Worm (Caenorhabditis elegans) whole organism, L3 larva: ENCODE data around the gene M03F4.4.
A peak's percentile ranks its signal among the peaks of the same experiment; 100 is the strongest.

Source experiments
- ZK546.5 ChIP-seq: sonication (generic microtip); optimal IDR thresholded peaks from 2 replicates; lab custom pipeline; 2017; ENCODE audit warnings: missing biosample characterization, missing genetic modification characterization
- aly-2 ChIP-seq: fragments of 150-350 bp; optimal IDR thresholded peaks from 2 replicates; lab custom pipeline; 2014; ENCODE audit warnings: missing biosample characterization, missing genetic modification characterization
- ama-1 ChIP-seq: fragments of 150-350 bp; optimal IDR thresholded peaks from 2 replicates; lab custom pipeline; 2018
- ceh-16 ChIP-seq: sonication (generic microtip); optimal IDR thresholded peaks from 2 replicates; lab custom pipeline; 2017; ENCODE audit warnings: missing biosample characterization, missing genetic modification characterization
- ceh-28 ChIP-seq: fragments of 150-350 bp; optimal IDR thresholded peaks from 2 replicates; lab custom pipeline; 2014; ENCODE audit warnings: missing biosample characterization, missing genetic modification reagents, missing genetic modification characterization
- ceh-9 ChIP-seq: sonication (generic microtip); optimal IDR thresholded peaks from 2 replicates; lab custom pipeline; 2018; ENCODE audit warnings: missing biosample characterization, missing genetic modification characterization
- daf-12 ChIP-seq: fragments of 150-350 bp; optimal IDR thresholded peaks from 2 replicates; lab custom pipeline; 2014; ENCODE audit warnings: missing biosample characterization, missing genetic modification reagents, missing genetic modification characterization
- egl-5 ChIP-seq: fragments of 150-350 bp; optimal IDR thresholded peaks from 2 replicates; lab custom pipeline; 2017; ENCODE audit warnings: missing biosample characterization, missing genetic modification reagents, missing genetic modification characterization, inconsistent platforms
- elt-2 ChIP-seq: sonication (generic microtip); optimal IDR thresholded peaks from 2 replicates; lab custom pipeline; 2016; ENCODE audit warnings: missing genetic modification reagents, mild to moderate bottlenecking, missing genetic modification characterization, missing compliant biosample characterization
- elt-3 ChIP-seq, 3 experiments: fragments of 150-350 bp in 1 of 3; sonication (generic microtip) in 2 of 3; optimal IDR thresholded peaks; 2 replicates in 2 of 3; 4 replicates in 1 of 3; lab custom pipeline; 2014 to 2017; ENCODE audit warnings: missing biosample characterization in 3 of 3, missing genetic modification characterization in 3 of 3
- eor-1 ChIP-seq, 2 experiments: fragments of 150-350 bp; optimal IDR thresholded peaks; 2 replicates each; lab custom pipeline; 2014 to 2018; ENCODE audit warnings: missing biosample characterization in 2 of 2, missing genetic modification characterization in 2 of 2
- fkh-2 ChIP-seq: fragments of 150-350 bp; optimal IDR thresholded peaks from 2 replicates; lab custom pipeline; 2014; ENCODE audit warnings: missing biosample characterization, missing genetic modification reagents, missing genetic modification characterization
- hmg-11 ChIP-seq: sonication (generic microtip); optimal IDR thresholded peaks from 2 replicates; lab custom pipeline; 2016; ENCODE audit warnings: missing genetic modification characterization, missing compliant biosample characterization
- lin-15B ChIP-seq: fragments of 150-350 bp; optimal IDR thresholded peaks from 2 replicates; lab custom pipeline; 2014; ENCODE audit warnings: missing biosample characterization, missing genetic modification characterization
- lin-39 ChIP-seq: fragments of 150-350 bp; optimal IDR thresholded peaks from 2 replicates; lab custom pipeline; 2018; ENCODE audit warnings: missing biosample characterization, missing genetic modification reagents, missing genetic modification characterization
- lsy-12 ChIP-seq: sonication (generic microtip); optimal IDR thresholded peaks from 2 replicates; lab custom pipeline; 2016; ENCODE audit warnings: mild to moderate bottlenecking, missing genetic modification characterization, missing compliant biosample characterization
- nfya-1 ChIP-seq: sonication (generic microtip); optimal IDR thresholded peaks from 2 replicates; lab custom pipeline; 2017; ENCODE audit warnings: missing genetic modification characterization, mild to moderate bottlenecking, missing compliant biosample characterization, antibody characterized with exemption, moderate library complexity; ENCODE audit not compliant: insufficient read depth
- nhr-11 ChIP-seq: fragments of 150-350 bp; optimal IDR thresholded peaks from 2 replicates; lab custom pipeline; 2014; ENCODE audit warnings: missing biosample characterization, missing genetic modification characterization
- nhr-12 ChIP-seq: fragments of 150-350 bp; optimal IDR thresholded peaks from 2 replicates; lab custom pipeline; 2014; ENCODE audit warnings: missing biosample characterization, missing genetic modification characterization
- nhr-23 ChIP-seq: fragments of 150-350 bp; optimal IDR thresholded peaks from 2 replicates; lab custom pipeline; 2014; ENCODE audit warnings: missing biosample characterization, missing genetic modification reagents, missing genetic modification characterization
- nhr-237 ChIP-seq: fragments of 150-350 bp; optimal IDR thresholded peaks from 2 replicates; lab custom pipeline; 2014; ENCODE audit warnings: missing biosample characterization, missing genetic modification characterization
- nhr-28 ChIP-seq: fragments of 150-350 bp; optimal IDR thresholded peaks from 2 replicates; lab custom pipeline; 2014; ENCODE audit warnings: missing biosample characterization, missing genetic modification characterization
- nhr-67 ChIP-seq: fragments of 150-350 bp; optimal IDR thresholded peaks from 2 replicates; lab custom pipeline; 2014; ENCODE audit warnings: missing biosample characterization, missing genetic modification characterization
- nhr-76 ChIP-seq: fragments of 150-350 bp; sonication (generic microtip); optimal IDR thresholded peaks from 5 replicates; lab custom pipeline; 2014; ENCODE audit warnings: missing biosample characterization, missing genetic modification characterization
- pha-4 ChIP-seq: fragments of 150-350 bp; optimal IDR thresholded peaks from 2 replicates; lab custom pipeline; 2014; ENCODE audit warnings: missing biosample characterization, missing genetic modification reagents, missing genetic modification characterization
- pqm-1 ChIP-seq: fragments of 150-350 bp; optimal IDR thresholded peaks from 2 replicates; lab custom pipeline; 2017; ENCODE audit warnings: missing biosample characterization, missing genetic modification characterization, inconsistent platforms
- skn-1 ChIP-seq: fragments of 150-350 bp; optimal IDR thresholded peaks from 2 replicates; lab custom pipeline; 2014; ENCODE audit warnings: missing biosample characterization, missing genetic modification characterization
- snpc-4 ChIP-seq: fragments of 150-350 bp; optimal IDR thresholded peaks from 2 replicates; lab custom pipeline; 2014; ENCODE audit warnings: missing biosample characterization, missing genetic modification characterization
- tbx-2 ChIP-seq: sonication (generic microtip); optimal IDR thresholded peaks from 2 replicates; lab custom pipeline; 2016; ENCODE audit warnings: mild to moderate bottlenecking, missing genetic modification characterization, missing compliant biosample characterization
- unc-39 ChIP-seq: sonication (generic microtip); optimal IDR thresholded peaks from 4 replicates; lab custom pipeline; 2017; ENCODE audit warnings: missing biosample characterization, missing genetic modification characterization
- zag-1 ChIP-seq: fragments of 150-350 bp; optimal IDR thresholded peaks from 2 replicates; lab custom pipeline; 2014; ENCODE audit warnings: missing biosample characterization, missing genetic modification characterization
- ztf-4 ChIP-seq: fragments of 150-350 bp; optimal IDR thresholded peaks from 2 replicates; lab custom pipeline; 2014; ENCODE audit warnings: missing biosample characterization, missing genetic modification characterization

Gene M03F4.4

DNA sequence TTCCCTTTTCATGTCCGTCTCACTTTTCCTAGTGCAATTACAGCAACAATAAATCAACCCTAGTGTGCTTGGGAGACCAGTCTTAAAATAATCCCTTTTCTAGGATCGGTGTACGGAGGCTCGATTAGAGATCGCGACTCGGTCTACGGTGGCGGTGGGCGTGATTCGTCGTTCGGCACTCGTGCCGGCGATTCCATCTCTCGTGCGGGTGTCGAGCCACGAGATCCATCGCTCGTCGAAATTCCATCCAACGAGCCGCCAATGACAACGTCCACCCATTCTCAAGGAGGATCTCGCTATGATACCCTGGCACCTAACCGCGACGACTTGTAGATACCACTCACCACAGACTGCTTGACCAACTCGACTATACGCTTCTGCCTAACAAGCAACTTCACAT, 35.3 kb upstream of the M03F4.4 start:
- TF ChIP-seq daf-12 (tag; lab: Kevin White, UChicago), result no peak
- no peak for TF ChIP-seq nhr-12 (tag; lab: Kevin White, UChicago)
- TF ChIP-seq nfya-1 (tag; lab: Kevin White, UChicago), result no peak
- TF ChIP-seq nhr-237 (tag; lab: Kevin White, UChicago), result no peak
- no peak for TF ChIP-seq lin-39 (tag; lab: Kevin White, UChicago)
- no peak for TF ChIP-seq ceh-9 (tag; lab: Kevin White, UChicago)

DNA sequence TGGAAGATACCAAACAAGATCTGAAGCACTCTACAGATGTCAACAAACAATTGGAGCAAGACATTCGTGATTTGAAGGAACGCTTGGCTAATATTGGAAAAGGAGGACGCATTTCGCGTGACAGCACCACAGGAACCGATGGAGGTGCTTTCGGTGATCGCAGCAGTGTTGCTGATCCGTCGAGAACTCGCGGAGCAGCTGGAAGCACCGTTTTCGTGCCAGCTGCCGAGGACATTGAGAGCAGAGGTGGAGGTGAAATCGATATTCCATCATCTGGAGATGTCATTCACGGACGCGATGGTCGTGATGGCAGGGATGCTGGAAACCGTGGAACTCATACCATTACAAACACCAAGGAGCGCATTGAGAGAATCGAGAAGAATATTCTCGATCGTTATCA, 30.4 kb upstream of the M03F4.4 start:
- TF ChIP-seq fkh-2 (no peak), ama-1 (lab: Kevin White, UChicago) (no peak), ceh-16 (tag; lab: Kevin White, UChicago) (no peak), elt-2 (tag; lab: Kevin White, UChicago) (no peak), eor-1 (tag; optimal IDR thresholded peaks at IDR 0.05; lab: Kevin White, UChicago) (no peak), ceh-28 (no peak), zag-1 (tag; lab: Kevin White, UChicago) (no peak), lsy-12 (tag; lab: Kevin White, UChicago) (no peak), pqm-1 (tag; lab: Kevin White, UChicago) (no peak), nfya-1 (tag; lab: Kevin White, UChicago) (no peak), nhr-76 (tag; lab: Kevin White, UChicago) (no peak), skn-1 (tag; lab: Kevin White, UChicago) (no peak), aly-2 (tag; lab: Kevin White, UChicago) (no peak)

DNA sequence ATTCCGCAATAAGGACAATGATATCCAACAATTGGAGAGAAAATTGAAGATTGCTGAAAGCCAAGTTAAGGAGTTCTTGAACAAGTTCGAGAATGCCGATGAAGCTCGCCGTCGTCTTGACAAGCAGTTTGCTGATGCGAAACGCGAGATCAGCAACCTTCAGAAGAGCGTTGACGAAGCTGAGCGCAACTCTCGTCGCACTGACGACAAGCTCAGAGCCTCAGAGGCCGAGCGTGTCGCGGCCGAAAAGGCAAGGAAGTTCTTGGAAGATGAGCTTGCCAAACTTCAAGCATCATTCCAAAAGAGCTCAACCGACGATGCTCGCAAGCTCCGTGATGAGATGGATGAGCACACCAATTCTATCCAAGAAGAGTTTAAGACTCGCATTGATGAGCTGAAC, 29.1 kb upstream of the M03F4.4 start:
- no peak for TF ChIP-seq fkh-2
- TF ChIP-seq lin-15B, result no peak
- no peak for TF ChIP-seq hmg-11 (tag; lab: Kevin White, UChicago)
- TF ChIP-seq lin-39 (tag; lab: Kevin White, UChicago), result no peak
- no peak for TF ChIP-seq egl-5
- TF ChIP-seq ama-1 (lab: Kevin White, UChicago), result no peak
- TF ChIP-seq, all 47 proteins: peak for 0

DNA sequence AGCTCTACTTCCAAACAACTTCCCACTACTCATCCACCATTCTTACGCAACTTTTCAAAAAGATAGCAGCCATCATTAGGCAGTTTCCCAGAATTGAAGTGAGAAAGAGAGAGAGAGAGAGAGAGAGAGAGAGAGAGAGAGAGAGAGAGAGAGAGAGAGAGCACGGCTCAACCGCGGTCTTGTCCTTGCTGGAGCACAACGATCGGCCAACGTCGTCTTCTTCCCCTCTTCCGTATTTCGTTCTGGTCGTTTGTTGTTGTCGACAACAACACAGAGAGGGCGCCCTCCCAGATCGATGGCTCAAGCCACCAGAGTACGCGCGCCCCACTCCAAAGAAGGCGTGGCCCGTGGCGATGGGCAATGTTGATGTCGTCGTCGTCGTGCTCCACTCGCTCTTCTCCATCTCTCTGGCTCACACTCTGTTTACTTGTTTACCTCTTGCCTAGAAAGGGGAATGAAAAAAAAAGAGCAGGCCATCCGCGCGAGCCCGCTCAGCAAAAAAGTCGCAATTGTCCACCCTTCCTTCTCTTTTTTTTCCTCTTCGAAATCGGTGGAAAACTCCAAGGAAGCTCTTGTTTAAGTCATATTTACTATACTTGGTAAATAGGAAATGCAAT, 24.9 kb upstream of the M03F4.4 start:
- TF ChIP-seq aly-2 (tag; lab: Kevin White, UChicago), result no peak
- TF ChIP-seq unc-39 (tag; lab: Kevin White, UChicago), result no peak
- TF ChIP-seq nhr-12 (tag; lab: Kevin White, UChicago), result no peak
- TF ChIP-seq hmg-11 (tag; lab: Kevin White, UChicago), result peak; percentile 37
- no peak for TF ChIP-seq nhr-67 (tag; lab: Kevin White, UChicago)
- no peak for TF ChIP-seq ama-1 (lab: Kevin White, UChicago)
- no peak for TF ChIP-seq ceh-9 (tag; lab: Kevin White, UChicago)
- TF ChIP-seq tbx-2 (tag; lab: Kevin White, UChicago), result peak; percentile 39
- peak; percentile 89 for TF ChIP-seq lin-39 (tag; lab: Kevin White, UChicago)
- TF ChIP-seq lin-15B, result no peak
- peak; percentile 63 for TF ChIP-seq zag-1 (tag; lab: Kevin White, UChicago)
- peak; percentile 67 for TF ChIP-seq nfya-1 (tag; lab: Kevin White, UChicago)
- TF ChIP-seq pha-4 (tag; lab: Kevin White, UChicago), result no peak
- peak; percentile 9 for TF ChIP-seq ceh-28
- peak; percentile 42 for TF ChIP-seq nhr-11 (tag; lab: Kevin White, UChicago)
- no peak for TF ChIP-seq snpc-4 (tag; lab: Kevin White, UChicago)
- no peak for TF ChIP-seq elt-3 (tag; optimal IDR thresholded peaks at IDR 0.05; lab: Kevin White, UChicago)
- no peak for TF ChIP-seq ZK546.5
- no peak for TF ChIP-seq nhr-23 (tag; lab: Kevin White, UChicago)

DNA sequence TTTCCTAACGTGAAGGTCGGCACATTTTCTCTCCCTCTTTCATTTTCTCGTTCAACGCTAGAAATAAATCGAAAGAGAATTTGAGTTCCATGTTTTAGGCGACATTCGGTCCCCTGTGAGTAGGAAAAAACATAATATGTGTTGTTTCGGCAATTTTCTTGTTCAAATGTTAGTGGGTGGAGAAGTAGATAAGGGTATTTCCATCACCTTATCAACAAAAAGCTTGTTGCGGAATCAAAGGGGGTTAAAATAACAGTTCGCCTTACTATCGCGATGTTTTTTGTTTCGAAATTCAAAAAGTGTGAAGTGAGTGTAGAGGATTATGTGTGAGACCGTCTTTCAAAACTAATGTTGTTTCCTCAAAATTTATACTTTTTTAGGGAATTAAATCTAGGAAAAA, 24.4 kb upstream of the M03F4.4 start:
- TF ChIP-seq ztf-4 (tag; lab: Kevin White, UChicago) (no peak), ceh-9 (tag; lab: Kevin White, UChicago) (no peak), pqm-1 (tag; lab: Kevin White, UChicago) (peak; percentile 32), elt-2 (tag; lab: Kevin White, UChicago) (peak; percentile 56), aly-2 (tag; lab: Kevin White, UChicago) (no peak), nhr-28 (no peak), fkh-2 (no peak), ceh-28 (no peak), eor-1 (tag; optimal IDR thresholded peaks at IDR 0.05; lab: Kevin White, UChicago) (no peak)
